Worm (Caenorhabditis elegans): ENCODE data around the gene romo-1.

The romo-1 gene

DNA sequence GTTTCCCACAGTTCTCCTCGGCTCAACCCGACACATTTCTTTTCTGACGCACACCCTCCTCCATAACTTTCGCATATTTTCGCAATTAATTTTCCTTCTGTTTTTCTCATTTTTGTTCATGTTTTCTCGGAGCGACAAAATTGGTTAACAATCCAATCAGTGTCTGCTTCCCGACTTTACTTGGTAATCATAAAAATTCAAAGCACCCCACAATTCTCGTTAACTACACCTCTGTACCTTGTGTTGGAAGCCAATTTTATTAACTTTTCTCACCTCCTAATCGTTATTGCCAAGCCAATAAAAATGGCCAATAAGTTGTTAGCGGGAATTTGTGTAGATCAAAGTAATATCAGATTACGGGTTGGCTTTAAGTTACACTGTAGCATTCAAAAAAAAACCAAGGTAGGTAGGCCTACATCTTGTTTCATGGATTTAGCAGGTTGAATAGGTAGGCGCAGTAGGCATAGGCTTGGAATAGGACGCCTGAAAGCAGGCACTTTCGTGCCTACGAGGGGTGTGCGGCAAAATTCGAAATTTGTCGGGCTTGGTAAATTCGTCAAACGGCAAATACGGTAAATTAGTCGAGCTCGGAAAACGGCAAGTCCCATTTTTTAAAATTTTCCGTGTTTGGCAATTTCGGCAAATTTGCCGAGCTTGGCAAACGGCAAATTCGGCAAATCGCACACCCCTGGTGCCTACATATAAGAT lies 7.1 kb downstream of the romo-1 start:
- TF ChIP-seq ztf-29 (GFP tag; IDR thresholded peaks at IDR 0.05) = no peak
- no peak for TF ChIP-seq klf-2 (GFP tag; conservative IDR thresholded peaks at IDR 0.05)
- no peak for TF ChIP-seq med-1 (GFP tag; optimal IDR thresholded peaks at IDR 0.05; ENCODE audit: insufficient read depth)
- no peak for TF ChIP-seq cog-1 (tag; optimal IDR thresholded peaks at IDR 0.05)
- TF ChIP-seq ztf-23 (GFP tag; IDR thresholded peaks at IDR 0.05) = no peak
- TF ChIP-seq tab-1 (GFP tag; IDR thresholded peaks at IDR 0.05) = no peak
- TF ChIP-seq ref-1 (GFP tag; conservative IDR thresholded peaks at IDR 0.05) = no peak
- no peak for TF ChIP-seq T22C8.4 (GFP tag; IDR thresholded peaks at IDR 0.05)
- TF ChIP-seq flt-1 (GFP tag; IDR thresholded peaks at IDR 0.05) = no peak

DNA sequence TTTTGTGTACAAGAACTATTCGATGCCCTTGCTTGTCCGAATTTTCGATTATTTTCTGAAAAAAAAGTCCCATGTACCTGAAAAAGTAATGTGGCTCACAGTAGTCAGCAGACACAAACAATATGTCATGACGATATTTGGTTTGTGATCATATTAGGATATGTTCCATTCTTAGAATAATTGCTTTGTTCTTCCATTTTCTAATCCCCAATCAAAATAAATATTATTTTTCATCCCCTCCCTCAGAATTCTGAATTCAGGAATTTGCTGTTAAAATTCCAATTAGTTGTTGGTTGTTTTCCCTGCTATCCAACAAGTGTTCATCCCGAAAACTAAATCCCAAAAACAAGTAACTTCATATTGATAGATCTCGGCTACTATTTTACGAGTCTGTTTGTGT lies 18.3 kb downstream of the romo-1 start:
- TF ChIP-seq klf-2 (GFP tag; conservative IDR thresholded peaks at IDR 0.05) = no peak
- no peak for TF ChIP-seq ref-1 (GFP tag; conservative IDR thresholded peaks at IDR 0.05)
- no peak for TF ChIP-seq ztf-23 (GFP tag; IDR thresholded peaks at IDR 0.05)
- TF ChIP-seq tab-1 (GFP tag; IDR thresholded peaks at IDR 0.05) = no peak
- no peak for TF ChIP-seq cog-1 (tag; optimal IDR thresholded peaks at IDR 0.05)
- TF ChIP-seq flt-1 (GFP tag; IDR thresholded peaks at IDR 0.05) = no peak
- TF ChIP-seq ztf-29 (GFP tag; IDR thresholded peaks at IDR 0.05) = no peak
- no peak for TF ChIP-seq med-1 (GFP tag; optimal IDR thresholded peaks at IDR 0.05; ENCODE audit: insufficient read depth)
- no peak for TF ChIP-seq T22C8.4 (GFP tag; IDR thresholded peaks at IDR 0.05)

ce11 chrII:13215792-13216191 lies 21.9 kb downstream of the romo-1 start, which contains the start of gene F15D4.2:
F15D4.2 (plus strand) TSS chrII:13216092.
- no peak for TF ChIP-seq klf-2 (GFP tag; conservative IDR thresholded peaks at IDR 0.05)
- TF ChIP-seq med-1 (GFP tag; optimal IDR thresholded peaks at IDR 0.05; ENCODE audit: insufficient read depth) = no peak
- TF ChIP-seq flt-1 (GFP tag; IDR thresholded peaks at IDR 0.05) = no peak
- TF ChIP-seq tab-1 (GFP tag; IDR thresholded peaks at IDR 0.05) = no peak
- no peak for TF ChIP-seq ztf-29 (GFP tag; IDR thresholded peaks at IDR 0.05)
- TF ChIP-seq ref-1 (GFP tag; conservative IDR thresholded peaks at IDR 0.05) = no peak
- no peak for TF ChIP-seq ztf-23 (GFP tag; IDR thresholded peaks at IDR 0.05)

DNA sequence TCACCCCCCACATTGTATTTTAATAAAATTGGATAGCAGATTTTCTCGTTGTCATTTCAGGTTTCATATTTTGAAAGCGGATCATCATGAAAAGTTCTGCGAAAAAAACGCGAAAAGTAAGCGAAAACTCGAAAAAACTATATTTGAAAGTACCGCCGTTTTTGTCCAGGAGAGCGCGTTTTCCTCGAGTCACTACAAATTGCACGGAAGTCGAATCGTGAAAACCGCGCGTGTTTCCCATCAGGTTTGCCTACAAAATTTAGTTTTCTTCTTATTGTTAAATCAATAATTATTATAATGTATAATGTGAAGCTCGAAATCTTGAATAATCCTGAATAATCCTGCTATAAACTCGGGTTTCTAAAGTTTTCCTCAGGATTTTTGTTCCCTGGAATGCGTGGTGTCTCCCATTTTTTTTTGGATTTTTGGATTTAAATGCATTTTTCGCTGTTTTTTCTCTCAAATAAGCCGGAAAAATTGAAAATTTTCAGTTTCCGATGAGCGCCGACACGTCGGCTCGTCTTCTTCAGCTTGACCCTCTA lies 38.0 kb downstream of the romo-1 start, which contains the start of gene btf-1:
Gene btf-1 (plus strand): TSS at position 492 of the 542 bp plus-strand sequence.
- TF ChIP-seq flt-1 (GFP tag; IDR thresholded peaks at IDR 0.05) (peak; percentile 49; the same call in 1 of the 2 replicates), T22C8.4 (GFP tag; IDR thresholded peaks at IDR 0.05) (no peak), cog-1 (tag; optimal IDR thresholded peaks at IDR 0.05) (peak; percentile 73), med-1 (GFP tag; optimal IDR thresholded peaks at IDR 0.05; ENCODE audit: insufficient read depth) (no peak), ztf-29 (GFP tag; IDR thresholded peaks at IDR 0.05) (no peak), ref-1 (GFP tag; conservative IDR thresholded peaks at IDR 0.05) (no peak), ztf-23 (GFP tag; IDR thresholded peaks at IDR 0.05) (peak; percentile 67; the same call in 1 of the 2 replicates), tab-1 (GFP tag; IDR thresholded peaks at IDR 0.05) (no peak), klf-2 (GFP tag; conservative IDR thresholded peaks at IDR 0.05) (peak; percentile 49; the same call in 1 of the 2 replicates)

DNA sequence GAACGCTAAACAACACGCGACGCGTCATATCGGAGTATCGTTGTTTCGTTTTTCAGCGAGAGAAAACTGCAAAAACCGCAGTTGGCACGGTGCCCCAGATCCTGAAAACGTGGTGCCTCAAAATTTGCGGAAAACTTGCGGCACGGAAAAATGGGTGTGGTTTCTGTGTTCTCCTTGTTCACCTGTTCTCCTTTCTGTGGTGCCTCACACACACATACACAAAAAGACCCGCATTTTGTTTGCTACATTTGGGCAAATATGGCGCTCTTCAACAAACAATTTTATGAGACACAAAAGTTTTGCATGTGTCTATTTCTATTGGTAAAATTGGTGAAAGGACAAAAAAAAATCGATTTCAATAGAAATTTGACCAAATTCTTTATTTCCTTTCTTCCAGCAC lies 38.9 kb downstream of the romo-1 start:
- no peak for TF ChIP-seq ref-1 (GFP tag; conservative IDR thresholded peaks at IDR 0.05)
- TF ChIP-seq flt-1 (GFP tag; IDR thresholded peaks at IDR 0.05) = no peak
- no peak for TF ChIP-seq tab-1 (GFP tag; IDR thresholded peaks at IDR 0.05)
- no peak for TF ChIP-seq med-1 (GFP tag; optimal IDR thresholded peaks at IDR 0.05; ENCODE audit: insufficient read depth)
- TF ChIP-seq cog-1 (tag; optimal IDR thresholded peaks at IDR 0.05) = no peak

DNA sequence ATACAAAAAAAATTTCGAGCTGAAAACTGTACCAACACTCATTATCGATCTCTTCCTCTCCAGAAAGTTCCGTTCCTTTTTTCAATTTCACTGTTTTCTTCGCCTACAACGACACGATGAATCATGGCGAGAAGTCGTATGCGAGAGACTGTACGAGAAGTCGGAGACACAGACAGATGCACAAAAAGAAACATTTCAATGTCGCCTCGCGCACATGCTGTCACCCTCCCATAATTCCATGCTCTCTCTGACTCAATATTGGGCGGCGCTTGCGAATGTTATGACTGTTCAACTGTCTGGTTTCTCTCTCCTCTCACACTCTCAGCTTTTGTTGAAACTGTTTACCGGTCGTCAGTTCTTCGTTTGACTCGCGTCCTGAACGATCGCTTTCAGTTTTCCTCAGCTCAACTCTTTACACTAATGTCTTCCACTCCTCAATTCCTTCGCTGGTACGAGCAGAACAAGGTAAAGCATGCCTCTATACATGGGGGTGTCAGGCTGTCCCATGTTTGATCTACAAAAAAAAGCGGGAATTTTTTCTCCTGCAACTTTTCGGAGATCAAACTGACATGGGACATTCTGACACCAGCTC lies 40.9 kb downstream of the romo-1 start:
- no peak for TF ChIP-seq flt-1 (GFP tag; IDR thresholded peaks at IDR 0.05)
- TF ChIP-seq T22C8.4 (GFP tag; IDR thresholded peaks at IDR 0.05) = no peak
- TF ChIP-seq ref-1 (GFP tag; conservative IDR thresholded peaks at IDR 0.05) = no peak
- no peak for TF ChIP-seq klf-2 (GFP tag; conservative IDR thresholded peaks at IDR 0.05)
- TF ChIP-seq med-1 (GFP tag; optimal IDR thresholded peaks at IDR 0.05; ENCODE audit: insufficient read depth) = no peak
- TF ChIP-seq ztf-23 (GFP tag; IDR thresholded peaks at IDR 0.05) = no peak
- TF ChIP-seq cog-1 (tag; optimal IDR thresholded peaks at IDR 0.05) = no peak
- no peak for TF ChIP-seq ztf-29 (GFP tag; IDR thresholded peaks at IDR 0.05)
- TF ChIP-seq tab-1 (GFP tag; IDR thresholded peaks at IDR 0.05) = no peak

ce11 chrII:13195706-13196417 lies 41.8 kb downstream of the romo-1 start:
- TF ChIP-seq ztf-29 (GFP tag; IDR thresholded peaks at IDR 0.05) = no peak
- TF ChIP-seq klf-2 (GFP tag; conservative IDR thresholded peaks at IDR 0.05) = no peak
- no peak for TF ChIP-seq med-1 (GFP tag; optimal IDR thresholded peaks at IDR 0.05; ENCODE audit: insufficient read depth)
- TF ChIP-seq T22C8.4 (GFP tag; IDR thresholded peaks at IDR 0.05) = no peak
- TF ChIP-seq flt-1 (GFP tag; IDR thresholded peaks at IDR 0.05) = no peak
- TF ChIP-seq cog-1 (tag; optimal IDR thresholded peaks at IDR 0.05) = no peak
- TF ChIP-seq ref-1 (GFP tag; conservative IDR thresholded peaks at IDR 0.05) = no peak
- TF ChIP-seq ztf-23 (GFP tag; IDR thresholded peaks at IDR 0.05) = no peak
- TF ChIP-seq tab-1 (GFP tag; IDR thresholded peaks at IDR 0.05) = no peak; the same call in 1 of the 2 replicates

ce11 chrII:13195163-13195562 lies 42.5 kb downstream of the romo-1 start, which contains the start of gene lec-1:
lec-1 (plus strand) TSS chrII:13195549.
- TF ChIP-seq cog-1 (tag; optimal IDR thresholded peaks at IDR 0.05) = peak; percentile 71
- TF ChIP-seq T22C8.4 (GFP tag; IDR thresholded peaks at IDR 0.05) = no peak

- TF ChIP-seq cog-1 (tag; optimal IDR thresholded peaks at IDR 0.05) (no peak), klf-2 (GFP tag; conservative IDR thresholded peaks at IDR 0.05) (no peak), ref-1 (GFP tag; conservative IDR thresholded peaks at IDR 0.05) (no peak), tab-1 (GFP tag; IDR thresholded peaks at IDR 0.05) (no peak), ztf-29 (GFP tag; IDR thresholded peaks at IDR 0.05) (no peak), ztf-23 (GFP tag; IDR thresholded peaks at IDR 0.05) (no peak), T22C8.4 (GFP tag; IDR thresholded peaks at IDR 0.05) (no peak), flt-1 (GFP tag; IDR thresholded peaks at IDR 0.05) (no peak), med-1 (GFP tag; optimal IDR thresholded peaks at IDR 0.05; ENCODE audit: insufficient read depth) (no peak)
These were observed 44.1 kb downstream of the romo-1 start for ce11 chrII:13193563-13194103.
